Fruit fly (Drosophila melanogaster): Measurements from ENCODE around the gene Spase22-23.

Spase22-23 gene

DNA sequence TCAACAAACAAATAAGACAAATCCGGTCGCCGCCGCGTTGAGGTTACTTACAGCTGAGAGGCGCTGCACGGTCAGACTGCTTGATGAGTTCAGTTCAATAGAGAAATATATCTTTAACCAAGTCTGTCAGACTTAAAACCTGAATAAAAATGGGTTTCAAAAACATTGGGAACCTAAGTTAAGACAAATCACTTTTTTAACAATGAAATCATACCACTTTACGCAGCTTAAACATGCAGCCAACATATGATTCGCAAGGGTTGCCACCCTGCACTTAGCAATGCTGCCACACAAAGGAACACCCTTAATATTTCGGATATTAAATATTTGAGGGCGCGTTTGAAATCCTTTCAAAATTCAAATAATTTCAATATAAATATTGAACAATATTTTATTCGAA lies 41.2 kb downstream of the Spase22-23 start, which contains the start of gene CG5515 (continued):
- TF ChIP-seq bcd (GFP tag; optimal IDR thresholded peaks at IDR 0.05) (peak; percentile 64), CG17385 (GFP tag; optimal IDR thresholded peaks at IDR 0.05) (peak; percentile 45), CG8924 (tag; optimal IDR thresholded peaks at IDR 0.05) (peak; percentile 77), CG9817 (tag; optimal IDR thresholded peaks at IDR 0.05) (peak; percentile 82), sug (tag; optimal IDR thresholded peaks at IDR 0.05) (peak; percentile 74), CG15601 (tag; optimal IDR thresholded peaks at IDR 0.05) (peak; percentile 76), CG8478 (optimal IDR thresholded peaks at IDR 0.05) (no peak), zfh1 (GFP tag; IDR thresholded peaks at IDR 0.05) (peak; percentile 81; the same call in 2 of the 3 replicates), mld (GFP tag; IDR thresholded peaks at IDR 0.05; ENCODE audit: partially characterized antibody) (peak; percentile 56; the same call in 1 of the 3 replicates), sna (GFP tag; IDR thresholded peaks at IDR 0.05; ENCODE audit: partially characterized antibody) (peak; percentile 91), ssp (GFP tag; IDR thresholded peaks at IDR 0.05) (peak; percentile 80), CG14050 (GFP tag; IDR thresholded peaks at IDR 0.05) (peak; percentile 80), CG10209 (GFP tag; optimal IDR thresholded peaks at IDR 0.05) (peak; percentile 49), nau (GFP tag; optimal IDR thresholded peaks at IDR 0.05) (no peak), shn (GFP tag; optimal IDR thresholded peaks at IDR 0.05) (peak; percentile 89), CG18599 (GFP tag; optimal IDR thresholded peaks at IDR 0.05) (no peak), cas (GFP tag; IDR thresholded peaks at IDR 0.05) (0 out of 2 replicates have a peak, but pooled peaks have one; percentile 9), mirr (GFP tag; optimal IDR thresholded peaks at IDR 0.05) (peak; percentile 62), corto (GFP tag; optimal IDR thresholded peaks at IDR 0.05) (peak; percentile 47), NK7.1 (GFP tag; optimal IDR thresholded peaks at IDR 0.05) (peak; percentile 29), vfl (GFP tag; optimal IDR thresholded peaks at IDR 0.05) (peak; percentile 47), CG2116 (GFP tag; optimal IDR thresholded peaks at IDR 0.05) (peak; percentile 60), fd102C (GFP tag; optimal IDR thresholded peaks at IDR 0.05) (no peak), rib (GFP tag; IDR thresholded peaks at IDR 0.05) (no peak), CG16863 (GFP tag; optimal IDR thresholded peaks at IDR 0.05) (peak; percentile 71), cad (GFP tag; optimal IDR thresholded peaks at IDR 0.05) (no peak), CG6654 (GFP tag; optimal IDR thresholded peaks at IDR 0.05) (no peak), CG13624 (GFP tag; optimal IDR thresholded peaks at IDR 0.05) (peak; percentile 82), zfh2 (GFP tag; optimal IDR thresholded peaks at IDR 0.05) (peak; percentile 88), hb (GFP tag; IDR thresholded peaks at IDR 0.05; ENCODE audit: partially characterized antibody) (peak; percentile 80), HmgZ (tag; optimal IDR thresholded peaks at IDR 0.05) (peak; percentile 82), Antp (GFP tag; optimal IDR thresholded peaks at IDR 0.05) (peak; percentile 63), tx (GFP tag; optimal IDR thresholded peaks at IDR 0.05) (peak; percentile 79), odd (GFP tag; optimal IDR thresholded peaks at IDR 0.05) (no peak), CG11695 (GFP tag; IDR thresholded peaks at IDR 0.05) (peak; percentile 59; the same call in 2 of the 3 replicates), CG8281 (tag; optimal IDR thresholded peaks at IDR 0.05) (no peak), CG4282 (GFP tag; optimal IDR thresholded peaks at IDR 0.05) (peak; percentile 78), Mrtf (GFP tag; IDR thresholded peaks at IDR 0.05) (peak; percentile 73), btn (GFP tag; optimal IDR thresholded peaks at IDR 0.05) (no peak), CG4820 (GFP tag; optimal IDR thresholded peaks at IDR 0.05) (peak; percentile 59), tap (tag; optimal IDR thresholded peaks at IDR 0.05) (no peak), CG17612 (GFP tag; IDR thresholded peaks at IDR 0.05) (peak; percentile 27; the same call in 1 of the 2 replicates), CG7839 (tag; optimal IDR thresholded peaks at IDR 0.05) (peak; percentile 64), CG18011 (GFP tag; optimal IDR thresholded peaks at IDR 0.05) (peak; percentile 66), scrt (GFP tag; optimal IDR thresholded peaks at IDR 0.05) (no peak), Hey (tag; optimal IDR thresholded peaks at IDR 0.05) (no peak), Dad (GFP tag; optimal IDR thresholded peaks at IDR 0.05) (peak; percentile 86), CG34422 (GFP tag; IDR thresholded peaks at IDR 0.05) (peak; percentile 86), CG16813 (GFP tag; IDR thresholded peaks at IDR 0.05; ENCODE audit: partially characterized antibody) (peak; percentile 64; the same call in 2 of the 3 replicates), aop (GFP tag; IDR thresholded peaks at IDR 0.05) (peak; percentile 21; the same call in 1 of the 2 replicates), BEAF-32 (GFP tag; optimal IDR thresholded peaks at IDR 0.05) (peak; percentile 32)
